Worm (Caenorhabditis elegans): ENCODE measurements around the gene M88.3.

Gene M88.3

ce11 chrIII:4540604-4541003 lies 4.3 kb downstream of the M88.3 start, which contains the start of gene ugt-62:
ugt-62 (minus strand) TSS chrIII:4540623.
- TF ChIP-seq elt-3 (tag; optimal IDR thresholded peaks at IDR 0.05) (no peak), blmp-1 (tag; optimal IDR thresholded peaks at IDR 0.05) (no peak), pax-3 (tag; optimal IDR thresholded peaks at IDR 0.05) (no peak), efl-3 (GFP tag; optimal IDR thresholded peaks at IDR 0.05) (no peak), nhr-71 (tag; optimal IDR thresholded peaks at IDR 0.05) (no peak), nhr-90 (tag; optimal IDR thresholded peaks at IDR 0.05; ENCODE audit: poor library complexity) (peak; percentile 35), zip-4 (GFP tag; optimal IDR thresholded peaks at IDR 0.05) (no peak), mep-1 (tag; optimal IDR thresholded peaks at IDR 0.05) (no peak), ceh-90 (tag; optimal IDR thresholded peaks at IDR 0.05) (no peak), swsn-7 (tag; optimal IDR thresholded peaks at IDR 0.05) (no peak), lin-35 (GFP tag; optimal IDR thresholded peaks at IDR 0.05) (peak in 1 of 2 experiments; percentile 7), elt-2 (tag; optimal IDR thresholded peaks at IDR 0.05) (peak; percentile 78), nhr-85 (tag) (no peak), pqm-1 (tag; optimal IDR thresholded peaks at IDR 0.05) (peak; percentile 49), nhr-11 (tag; optimal IDR thresholded peaks at IDR 0.05) (no peak), ets-5 (GFP tag; IDR thresholded peaks at IDR 0.05) (no peak), fkh-8 (tag; optimal IDR thresholded peaks at IDR 0.05) (no peak), unc-98 (GFP tag; IDR thresholded peaks at IDR 0.05) (no peak), nhr-20 (tag; optimal IDR thresholded peaks at IDR 0.05) (peak; percentile 20), ama-1 (optimal IDR thresholded peaks at IDR 0.05) (no peak), aly-2 (tag; optimal IDR thresholded peaks at IDR 0.05) (no peak), xbp-1 (tag; optimal IDR thresholded peaks at IDR 0.05) (no peak), sptf-1 (tag; optimal IDR thresholded peaks at IDR 0.05) (no peak), nhr-19 (GFP tag; conservative IDR thresholded peaks at IDR 0.05) (no peak), irx-1 (tag; optimal IDR thresholded peaks at IDR 0.05) (no peak), ceh-82 (tag; optimal IDR thresholded peaks at IDR 0.05) (no peak), ceh-88 (GFP tag; IDR thresholded peaks at IDR 0.05) (no peak), skn-1 (tag; optimal IDR thresholded peaks at IDR 0.05) (no peak)

- peak; percentile 46 for TF ChIP-seq nhr-85 (tag)
- TF ChIP-seq efl-1 (optimal IDR thresholded peaks at IDR 0.05) = no peak
- TF ChIP-seq efl-1 (GFP tag; optimal IDR thresholded peaks at IDR 0.05 in 1 of 2) = peak in 1 of 2 experiments; percentile 34
- TF ChIP-seq C04F5.9 (tag; optimal IDR thresholded peaks at IDR 0.05) = no peak
- no peak for TF ChIP-seq unc-130 (tag; optimal IDR thresholded peaks at IDR 0.05)
- TF ChIP-seq dpl-1 (GFP tag; optimal IDR thresholded peaks at IDR 0.05) = no peak
- TF ChIP-seq ceh-90 (tag; optimal IDR thresholded peaks at IDR 0.05) = no peak
- TF ChIP-seq egl-13 (tag; optimal IDR thresholded peaks at IDR 0.05) = no peak
Measured at ce11 chrIII:4530968-4531367, 13.9 kb downstream of the M88.3 start.

- TF ChIP-seq nhr-11 (tag; optimal IDR thresholded peaks at IDR 0.05) (no peak), snpc-4 (tag; optimal IDR thresholded peaks at IDR 0.05) (no peak), C04F5.9 (tag; optimal IDR thresholded peaks at IDR 0.05) (no peak), egl-27 (tag; optimal IDR thresholded peaks at IDR 0.05) (no peak), hpl-2 (GFP tag; optimal IDR thresholded peaks at IDR 0.05) (no peak), Y116A8C.19 (tag; optimal IDR thresholded peaks at IDR 0.05; ENCODE audit: borderline replicate concordance) (no peak), lsy-2 (tag; optimal IDR thresholded peaks at IDR 0.05) (no peak)
Measured at ce11 chrIII:4525998-4526397, 18.9 kb downstream of the M88.3 start.

ce11 chrIII:4524071-4524470 lies 20.8 kb downstream of the M88.3 start:
- TF ChIP-seq skn-1 (tag; optimal IDR thresholded peaks at IDR 0.05) = no peak
- no peak for TF ChIP-seq nhr-11 (tag; optimal IDR thresholded peaks at IDR 0.05)
- TF ChIP-seq nhr-77 (tag; optimal IDR thresholded peaks at IDR 0.05) = no peak
- TF ChIP-seq ets-5 (GFP tag; IDR thresholded peaks at IDR 0.05) = no peak
- no peak for TF ChIP-seq ama-1 (optimal IDR thresholded peaks at IDR 0.05)
- no peak for TF ChIP-seq sptf-1 (tag; optimal IDR thresholded peaks at IDR 0.05)
- no peak for TF ChIP-seq mab-9 (GFP tag; IDR thresholded peaks at IDR 0.05)
- TF ChIP-seq mep-1 (tag; optimal IDR thresholded peaks at IDR 0.05) = no peak
